Worm (Caenorhabditis elegans) whole organism, L1 larva: ENCODE results near the gene B0464.6.

Experiments used
- C04F5.9 ChIP-seq: sonication (generic microtip); optimal IDR thresholded peaks from 2 replicates; lab custom pipeline; 2016; ENCODE audit warnings: missing genetic modification characterization, missing compliant biosample characterization
- C34B4.2 ChIP-seq: sonication (generic microtip); optimal IDR thresholded peaks from 2 replicates; lab custom pipeline; 2017; ENCODE audit warnings: mild to moderate bottlenecking, missing genetic modification characterization, missing compliant biosample characterization
- alr-1 ChIP-seq: fragments of 200-800 bp; sonication (Bioruptor generic); optimal IDR thresholded peaks from 2 replicates; lab custom pipeline; 2018; ENCODE audit warnings: borderline replicate concordance, mild to moderate bottlenecking, missing genetic modification characterization, missing compliant biosample characterization
- ama-1 ChIP-seq: fragments of 150-350 bp; optimal IDR thresholded peaks from 2 replicates; lab custom pipeline; 2014
- ceh-63 ChIP-seq: fragments of 200-800 bp; sonication (Bioruptor generic); optimal IDR thresholded peaks from 2 replicates; lab custom pipeline; 2018; ENCODE audit warnings: mild to moderate bottlenecking, missing genetic modification characterization, missing compliant biosample characterization
- ceh-8 ChIP-seq: fragments of 200-800 bp; sonication (Bioruptor generic); optimal IDR thresholded peaks from 2 replicates; lab custom pipeline; 2018; ENCODE audit warnings: mild to moderate bottlenecking, missing genetic modification characterization, moderate library complexity, missing compliant biosample characterization
- ceh-82 ChIP-seq, 3 experiments: fragments of 150-350 bp in 1 of 3; sonication (generic microtip) in 2 of 3; optimal IDR thresholded peaks; 2 replicates each; lab custom pipeline; 2014 to 2017; ENCODE audit warnings: missing biosample characterization in 3 of 3, missing genetic modification characterization in 3 of 3
- ceh-88 ChIP-seq: fragments of 200-800 bp; sonication (Bioruptor generic); IDR thresholded peaks from 2 replicates; pipeline ENCODE4 v1.3.6; 2022; ENCODE audit warnings: missing genetic modification characterization, missing compliant biosample characterization
- ces-1 ChIP-seq: fragments of 150-350 bp; optimal IDR thresholded peaks from 2 replicates; lab custom pipeline; 2014; ENCODE audit warnings: missing biosample characterization, missing genetic modification reagents, missing genetic modification characterization
- efl-1 ChIP-seq, 4 experiments: fragments of 150-350 bp; optimal IDR thresholded peaks in 3 of 4; peaks in 1 of 4; 1 replicate in 1 of 4; 2 replicates in 3 of 4; lab custom pipeline; 2014; ENCODE audit warnings: missing biosample characterization in 2 of 4, missing genetic modification characterization in 2 of 4, missing genetic modification reagents in 2 of 4
- efl-3 ChIP-seq: fragments of 200-800 bp; sonication (Bioruptor generic); optimal IDR thresholded peaks from 2 replicates; lab custom pipeline; 2018; ENCODE audit warnings: mild to moderate bottlenecking, missing genetic modification characterization, missing compliant biosample characterization
- elt-2 ChIP-seq: sonication (generic microtip); optimal IDR thresholded peaks from 2 replicates; lab custom pipeline; 2016; ENCODE audit warnings: missing genetic modification characterization, mild to moderate bottlenecking, inconsistent platforms, missing compliant biosample characterization, missing genetic modification reagents
- elt-3 ChIP-seq, 6 experiments: fragments of 150-350 bp in 1 of 6; sonication (generic microtip); optimal IDR thresholded peaks; 2 replicates each; lab custom pipeline; 2017 to 2018; ENCODE audit warnings: missing biosample characterization in 6 of 6, missing genetic modification characterization in 6 of 6, inconsistent platforms in 1 of 6
- grh-1 ChIP-seq: fragments of 200-800 bp; sonication (Bioruptor generic); IDR thresholded peaks from 2 replicates; pipeline ENCODE4 v1.3.6; 2022; ENCODE audit warnings: missing genetic modification reagents, missing genetic modification characterization, missing compliant biosample characterization
- hlh-17 ChIP-seq: fragments of 200-800 bp; sonication (Bioruptor generic); optimal IDR thresholded peaks from 2 replicates; lab custom pipeline; 2018; ENCODE audit warnings: missing genetic modification characterization, mild to moderate bottlenecking, missing compliant biosample characterization, moderate library complexity, borderline replicate concordance
- isw-1 ChIP-seq: fragments of 200-800 bp; sonication (Bioruptor generic); IDR thresholded peaks from 2 replicates; pipeline ENCODE4 v1.3.6; 2022; ENCODE audit warnings: missing genetic modification characterization, missing compliant biosample characterization
- lin-13 ChIP-seq: fragments of 150-350 bp; optimal IDR thresholded peaks from 2 replicates; lab custom pipeline; 2014; ENCODE audit warnings: missing biosample characterization, missing genetic modification reagents, missing genetic modification characterization
- lin-15B ChIP-seq: fragments of 150-350 bp; sonication (generic microtip); optimal IDR thresholded peaks from 3 replicates; lab custom pipeline; 2014; ENCODE audit warnings: missing biosample characterization, missing genetic modification characterization
- lir-3 ChIP-seq: sonication (generic microtip); optimal IDR thresholded peaks from 2 replicates; lab custom pipeline; 2016; ENCODE audit warnings: mild to moderate bottlenecking, missing genetic modification characterization, moderate library complexity, missing compliant biosample characterization; ENCODE audit not compliant: poor library complexity
- mab-9 ChIP-seq: fragments of 200-800 bp; sonication (Bioruptor generic); IDR thresholded peaks from 2 replicates; pipeline ENCODE4 v1.3.6; 2022; ENCODE audit warnings: missing genetic modification reagents, missing genetic modification characterization, missing compliant biosample characterization
- nhr-11 ChIP-seq: fragments of 150-350 bp; optimal IDR thresholded peaks from 2 replicates; lab custom pipeline; 2014; ENCODE audit warnings: missing biosample characterization, missing genetic modification characterization
- nhr-19 ChIP-seq: fragments of 200-800 bp; sonication (Bioruptor generic); conservative IDR thresholded peaks from 2 replicates; pipeline ENCODE4 v1.3.6; 2022; ENCODE audit warnings: missing genetic modification characterization, missing compliant biosample characterization
- nhr-20 ChIP-seq: sonication (generic microtip); optimal IDR thresholded peaks from 2 replicates; lab custom pipeline; 2016; ENCODE audit warnings: mild to moderate bottlenecking, missing genetic modification characterization, missing compliant biosample characterization
- nhr-47 ChIP-seq: sonication (generic microtip); optimal IDR thresholded peaks from 2 replicates; lab custom pipeline; 2016; ENCODE audit warnings: mild to moderate bottlenecking, missing genetic modification characterization, moderate library complexity, missing compliant biosample characterization
- nhr-76 ChIP-seq: sonication (generic microtip); optimal IDR thresholded peaks from 2 replicates; lab custom pipeline; 2017; ENCODE audit warnings: missing biosample characterization, missing genetic modification characterization
- nhr-77 ChIP-seq: fragments of 150-350 bp; optimal IDR thresholded peaks from 2 replicates; lab custom pipeline; 2014; ENCODE audit warnings: missing biosample characterization, missing genetic modification characterization
- nhr-84 ChIP-seq: sonication (generic microtip); optimal IDR thresholded peaks from 2 replicates; lab custom pipeline; 2017; ENCODE audit warnings: missing biosample characterization, missing genetic modification characterization
- nhr-85 ChIP-seq: sonication (generic microtip); peaks from one replicate; lab custom pipeline; 2016; ENCODE audit warnings: missing genetic modification characterization, inconsistent platforms, missing compliant biosample characterization
- nhr-90 ChIP-seq: sonication (generic microtip); optimal IDR thresholded peaks from 2 replicates; lab custom pipeline; 2016; ENCODE audit warnings: mild to moderate bottlenecking, missing genetic modification characterization, missing compliant biosample characterization; ENCODE audit not compliant: poor library complexity
- pag-3 ChIP-seq: sonication (generic microtip); optimal IDR thresholded peaks from 2 replicates; lab custom pipeline; 2017; ENCODE audit warnings: missing genetic modification characterization, mild to moderate bottlenecking, missing compliant biosample characterization, antibody characterized with exemption, borderline replicate concordance; ENCODE audit not compliant: insufficient read depth
- pax-3 ChIP-seq: fragments of 200-800 bp; sonication (Bioruptor generic); optimal IDR thresholded peaks from 2 replicates; lab custom pipeline; 2018; ENCODE audit warnings: mild to moderate bottlenecking, missing genetic modification characterization, moderate library complexity, missing compliant biosample characterization
- skn-1 ChIP-seq: fragments of 150-350 bp; optimal IDR thresholded peaks from 2 replicates; lab custom pipeline; 2014; ENCODE audit warnings: missing biosample characterization, missing genetic modification characterization
- sox-4 ChIP-seq: sonication (generic microtip); optimal IDR thresholded peaks from 2 replicates; lab custom pipeline; 2016; ENCODE audit warnings: missing genetic modification characterization, missing compliant biosample characterization
- sptf-1 ChIP-seq: fragments of 150-350 bp; optimal IDR thresholded peaks from 2 replicates; lab custom pipeline; 2014; ENCODE audit warnings: missing biosample characterization, missing genetic modification characterization
- swsn-7 ChIP-seq: sonication (generic microtip); optimal IDR thresholded peaks from 2 replicates; lab custom pipeline; 2016; ENCODE audit warnings: missing genetic modification characterization, missing compliant biosample characterization
- tbx-2 ChIP-seq: sonication (generic microtip); optimal IDR thresholded peaks from 2 replicates; lab custom pipeline; 2016; ENCODE audit warnings: missing genetic modification characterization, missing compliant biosample characterization
- unc-130 ChIP-seq: fragments of 150-350 bp; optimal IDR thresholded peaks from 2 replicates; lab custom pipeline; 2017; ENCODE audit warnings: missing biosample characterization, missing genetic modification characterization, inconsistent platforms
- unc-30 ChIP-seq: sonication (generic microtip); optimal IDR thresholded peaks from 2 replicates; lab custom pipeline; 2017; ENCODE audit warnings: missing biosample characterization, missing genetic modification characterization
- unc-62 ChIP-seq: fragments of 150-350 bp; optimal IDR thresholded peaks from 2 replicates; lab custom pipeline; 2014; ENCODE audit warnings: missing biosample characterization, missing genetic modification reagents, missing genetic modification characterization
- unc-86 ChIP-seq: sonication (generic microtip); optimal IDR thresholded peaks from 2 replicates; lab custom pipeline; 2016; ENCODE audit warnings: missing genetic modification characterization, missing compliant biosample characterization

B0464.6 gene

DNA sequence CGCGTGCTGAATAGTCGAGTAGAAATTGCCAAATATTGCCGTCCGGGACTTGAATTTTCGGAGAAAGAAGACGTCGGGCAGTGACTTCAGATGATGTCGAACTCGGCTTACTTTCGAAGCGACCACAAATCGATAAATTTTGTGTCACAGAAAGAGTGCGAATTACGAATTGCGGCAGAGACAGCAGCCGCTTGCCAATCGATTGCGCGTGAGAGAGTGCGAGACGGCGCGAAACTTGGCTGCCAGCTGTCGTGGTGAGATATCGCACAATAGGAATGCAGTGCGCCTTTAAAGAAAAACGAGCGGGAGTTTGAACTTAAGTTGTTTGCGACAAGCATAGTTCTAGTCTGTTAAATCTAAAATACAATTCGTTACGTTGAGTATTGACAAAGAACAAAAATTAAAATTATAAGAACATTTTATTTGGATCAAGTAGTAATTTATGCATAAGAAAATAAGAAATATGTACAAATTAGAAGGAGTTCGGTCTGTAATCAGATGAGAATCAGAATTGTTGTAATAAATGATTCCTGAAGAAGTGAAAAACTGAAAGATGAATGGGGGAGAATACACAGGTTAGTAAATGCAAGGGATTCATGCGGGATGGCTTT, 22.2 kb downstream of the B0464.6 start, which contains the start of gene pir-2 (continued):
- TF ChIP-seq elt-3 (tag; optimal IDR thresholded peaks at IDR 0.05; lab: Kevin White, UChicago), result peak in 1 of 6 experiments; percentile 43
- TF ChIP-seq unc-62 (GFP tag; lab: Kevin White, UChicago), result no peak
- TF ChIP-seq isw-1 (GFP tag; lab: Robert Waterston, UW), result peak; percentile 86
- TF ChIP-seq mab-9 (GFP tag; lab: Robert Waterston, UW), result 0 out of 2 replicates have a peak, but pooled peaks have one; percentile 56
- peak; percentile 77 for TF ChIP-seq lin-13 (GFP tag; lab: Kevin White, UChicago)

DNA sequence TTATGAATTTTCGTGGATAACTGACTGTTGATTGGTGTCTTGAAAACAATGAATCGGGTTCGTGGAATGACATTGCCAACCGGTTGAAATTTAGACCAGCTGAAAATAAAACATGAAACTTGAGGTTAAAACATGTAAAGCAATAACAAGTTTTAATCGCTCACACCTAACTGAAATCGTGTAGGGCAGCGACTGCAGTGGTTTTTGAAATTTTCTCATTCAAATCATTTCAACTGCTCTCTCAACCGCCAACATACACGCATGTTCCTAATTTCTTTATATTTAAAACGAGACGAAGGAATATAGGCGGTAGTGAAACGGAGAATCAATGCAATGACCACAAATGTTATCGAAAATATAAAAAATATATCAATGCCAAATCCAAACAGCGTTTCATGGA, 22.9 kb downstream of the B0464.6 start:
- peak; percentile 36 for TF ChIP-seq ama-1
- TF ChIP-seq sox-4 (tag; lab: Kevin White, UChicago), result no peak

DNA sequence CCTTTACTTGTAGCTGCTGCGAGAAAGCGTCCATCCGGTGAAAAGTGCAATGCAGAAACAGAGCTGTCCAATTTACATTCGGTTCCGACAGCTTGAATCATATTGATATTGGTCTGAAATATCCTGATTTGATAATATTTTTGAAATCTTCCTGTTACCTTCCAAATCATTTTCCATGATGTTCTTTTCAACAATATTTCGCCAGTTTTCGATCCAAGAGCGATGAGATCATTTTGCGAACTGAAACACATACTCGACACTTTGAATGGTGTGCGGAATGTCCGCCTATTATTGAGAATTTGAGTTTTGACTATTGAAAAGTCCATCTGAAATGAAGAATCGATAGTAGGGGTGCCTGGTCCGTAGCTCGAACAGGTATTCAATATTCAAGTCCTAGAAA, 24.6 kb downstream of the B0464.6 start, which contains the start of gene emb-30:
TSS of gene emb-30 (minus strand) at position 328 of the 400 bp plus-strand sequence.
- TF ChIP-seq unc-30 (tag; lab: Kevin White, UChicago) (no peak), unc-86 (no peak), tbx-2 (tag; lab: Kevin White, UChicago) (no peak), nhr-84 (tag; lab: Kevin White, UChicago) (no peak), grh-1 (GFP tag; lab: Robert Waterston, UW) (no peak), efl-3 (GFP tag; lab: Kevin White, UChicago) (no peak), nhr-90 (tag; lab: Kevin White, UChicago) (peak; percentile 7), ama-1 (peak; percentile 52)

ce11 chrIII:9439399-9439798, 26.4 kb downstream of the B0464.6 start, which contains the start of gene F54C8.1:
TSS of gene F54C8.1 (plus strand) at chrIII:9439699.
- no peak for TF ChIP-seq pag-3 (tag; lab: Kevin White, UChicago)
- TF ChIP-seq sptf-1 (tag; lab: Kevin White, UChicago), result no peak
- TF ChIP-seq alr-1 (tag; lab: Kevin White, UChicago), result no peak
- no peak for TF ChIP-seq lir-3
- no peak for TF ChIP-seq nhr-47 (tag; lab: Kevin White, UChicago)
- TF ChIP-seq pax-3, result no peak
- no peak for TF ChIP-seq nhr-77
- no peak for TF ChIP-seq nhr-85 (tag; lab: Kevin White, UChicago)
- TF ChIP-seq unc-30 (tag; lab: Kevin White, UChicago), result no peak
- TF ChIP-seq C34B4.2 (tag; lab: Kevin White, UChicago), result no peak
- TF ChIP-seq nhr-76, result no peak
- TF ChIP-seq nhr-19 (GFP tag; lab: Robert Waterston, UW), result no peak
- no peak for TF ChIP-seq ceh-63 (GFP tag; lab: Kevin White, UChicago)
- TF ChIP-seq ces-1, result no peak
- no peak for TF ChIP-seq skn-1 (tag; lab: Kevin White, UChicago)
- no peak for TF ChIP-seq ceh-88 (GFP tag; lab: Robert Waterston, UW)
- no peak for TF ChIP-seq efl-1 (optimal IDR thresholded peaks at IDR 0.05; lab: Kevin White, UChicago)
- no peak for TF ChIP-seq efl-1 (GFP tag; optimal IDR thresholded peaks at IDR 0.05 in 1 of 2; lab: Kevin White, UChicago)
- no peak for TF ChIP-seq lin-15B (tag; lab: Kevin White, UChicago)
- no peak for TF ChIP-seq ceh-8
- TF ChIP-seq, all 84 proteins: peak for 0

- TF ChIP-seq nhr-11 (tag; lab: Kevin White, UChicago) (no peak), unc-130 (tag; lab: Kevin White, UChicago) (no peak), C04F5.9 (no peak), efl-3 (GFP tag; lab: Kevin White, UChicago) (no peak), sptf-1 (tag; lab: Kevin White, UChicago) (no peak), nhr-85 (tag; lab: Kevin White, UChicago) (no peak), unc-62 (GFP tag; lab: Kevin White, UChicago) (no peak), swsn-7 (tag; lab: Kevin White, UChicago) (no peak), hlh-17 (GFP tag; lab: Kevin White, UChicago) (no peak), pag-3 (tag; lab: Kevin White, UChicago) (no peak), ama-1 (no peak), tbx-2 (tag; lab: Kevin White, UChicago) (no peak), nhr-20 (no peak), ceh-82 (tag; optimal IDR thresholded peaks at IDR 0.05; lab: Kevin White, UChicago) (no peak), elt-2 (no peak)
Measured at ce11 chrIII:9434999-9435398, 30.8 kb downstream of the B0464.6 start.
